Worm (Caenorhabditis elegans): ENCODE results near the gene C28H8.2.

DNA sequence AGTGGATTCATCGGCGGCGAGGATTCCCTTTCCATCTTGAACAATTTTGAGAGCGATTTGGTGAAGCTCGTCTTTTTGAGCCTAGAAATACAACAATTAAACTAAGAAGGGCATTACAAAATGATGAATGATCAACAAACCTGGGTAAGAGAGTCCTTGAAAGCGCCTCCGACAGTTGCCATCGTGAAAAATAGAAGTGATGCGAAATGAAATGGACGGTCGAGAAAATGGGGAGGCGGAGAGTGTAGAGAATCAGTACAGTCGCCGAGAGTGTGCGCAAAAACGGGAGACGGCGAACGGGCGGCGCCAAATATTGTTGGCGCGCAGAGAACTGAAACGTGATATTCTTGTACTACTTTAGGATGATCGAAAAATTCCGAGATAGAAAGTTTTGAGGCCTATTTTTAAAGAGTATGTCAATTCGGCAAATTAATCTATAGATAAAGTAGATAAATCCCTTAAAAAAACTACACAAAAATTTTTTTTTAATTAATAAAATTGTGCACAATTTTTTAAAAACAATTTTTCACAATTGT, 43.9 kb upstream of the C28H8.2 start, which contains the start of gene aldo-2:
- TF ChIP-seq pha-4 (tag; optimal IDR thresholded peaks at IDR 0.05) (no peak), nhr-76 (tag; optimal IDR thresholded peaks at IDR 0.05) (no peak), nhr-28 (tag; optimal IDR thresholded peaks at IDR 0.05) (no peak), mep-1 (tag; optimal IDR thresholded peaks at IDR 0.05) (no peak), sptf-1 (tag; optimal IDR thresholded peaks at IDR 0.05) (no peak), lsy-2 (tag; optimal IDR thresholded peaks at IDR 0.05) (no peak), unc-62 (GFP tag; optimal IDR thresholded peaks at IDR 0.05) (no peak), zip-8 (tag; optimal IDR thresholded peaks at IDR 0.05) (no peak)

Data from whole organism, mixed stage, embryonic.